Worm (Caenorhabditis elegans): Measurements from ENCODE around the gene str-25.

The str-25 gene

DNA sequence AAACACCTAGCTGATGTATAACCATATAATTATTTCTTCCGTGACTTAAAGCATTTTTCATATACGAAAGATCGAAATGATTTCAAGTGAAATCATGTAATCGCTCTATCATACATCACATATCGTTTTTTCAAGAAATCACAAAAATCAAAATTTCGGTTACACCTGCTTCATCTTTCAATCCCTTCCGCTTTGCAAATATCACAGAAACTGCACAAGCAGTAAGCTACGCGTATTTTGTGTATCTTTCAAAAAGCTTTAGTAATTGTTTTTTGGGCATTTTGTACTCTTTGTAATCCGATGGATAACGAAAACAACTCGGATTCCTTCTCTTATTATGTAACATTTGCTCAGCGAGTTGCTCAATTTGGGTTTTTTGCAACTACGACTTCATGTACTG is at the start of gene str-25:
Gene str-25, plus strand, starts transcription at position 301 of the 400 bp plus-strand sequence.
- TF ChIP-seq zag-1 (tag; optimal IDR thresholded peaks at IDR 0.05) (no peak), aha-1 (tag; optimal IDR thresholded peaks at IDR 0.05) (no peak), ztf-4 (tag; optimal IDR thresholded peaks at IDR 0.05) (no peak), ztf-11 (tag; optimal IDR thresholded peaks at IDR 0.05) (no peak), ama-1 (optimal IDR thresholded peaks at IDR 0.05) (no peak), egl-27 (tag; optimal IDR thresholded peaks at IDR 0.05) (no peak), unc-86 (tag; optimal IDR thresholded peaks at IDR 0.05) (no peak), elt-2 (tag; optimal IDR thresholded peaks at IDR 0.05) (no peak), dsc-1 (tag; optimal IDR thresholded peaks at IDR 0.05) (no peak), isw-1 (GFP tag; IDR thresholded peaks at IDR 0.05) (no peak), F16B12.6 (tag; optimal IDR thresholded peaks at IDR 0.05) (no peak), ceh-88 (GFP tag; IDR thresholded peaks at IDR 0.05) (no peak)

DNA sequence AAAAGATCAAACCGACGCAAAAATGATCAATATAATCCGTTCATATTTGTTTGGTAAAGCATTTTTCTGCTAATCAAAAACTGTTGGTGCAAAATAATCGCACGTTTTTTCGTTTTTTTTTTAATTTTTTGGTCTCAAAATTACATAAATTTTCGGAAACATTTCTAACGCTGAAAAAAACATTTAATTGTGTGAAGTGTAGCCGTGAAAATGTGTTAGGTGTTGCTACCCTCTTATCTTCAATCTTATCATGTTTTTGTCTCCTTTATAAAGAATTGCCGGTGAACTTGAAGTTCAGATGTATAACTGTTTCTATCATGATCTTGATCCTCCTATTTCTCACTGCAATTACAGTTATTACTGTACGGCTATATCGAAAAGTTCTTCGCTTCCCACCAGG is 46.5 kb upstream of the str-25 start, which contains the start of gene cyp-35D1:
Gene cyp-35D1, plus strand, starts transcription at position 301 of the 400 bp plus-strand sequence.
- TF ChIP-seq nhr-19 (GFP tag; conservative IDR thresholded peaks at IDR 0.05): no peak
- TF ChIP-seq unc-86 (tag; optimal IDR thresholded peaks at IDR 0.05): no peak
- no peak for TF ChIP-seq grh-1 (GFP tag; IDR thresholded peaks at IDR 0.05)
- TF ChIP-seq tlp-1 (tag; optimal IDR thresholded peaks at IDR 0.05): no peak
- no peak for TF ChIP-seq mef-2 (tag; optimal IDR thresholded peaks at IDR 0.05)
- TF ChIP-seq Y116A8C.19 (tag; optimal IDR thresholded peaks at IDR 0.05; ENCODE audit: borderline replicate concordance): no peak
- TF ChIP-seq tbx-2 (tag; optimal IDR thresholded peaks at IDR 0.05): no peak
- TF ChIP-seq ama-1 (optimal IDR thresholded peaks at IDR 0.05): no peak
- no peak for TF ChIP-seq dpl-1 (GFP tag; optimal IDR thresholded peaks at IDR 0.05)
- no peak for TF ChIP-seq ceh-8 (GFP tag; optimal IDR thresholded peaks at IDR 0.05)
- no peak for TF ChIP-seq rnt-1 (tag; optimal IDR thresholded peaks at IDR 0.05)
- no peak for TF ChIP-seq egl-27 (tag; optimal IDR thresholded peaks at IDR 0.05)
- no peak for TF ChIP-seq unc-98 (GFP tag; IDR thresholded peaks at IDR 0.05)
- no peak for TF ChIP-seq nhr-85 (tag)
- no peak for TF ChIP-seq lin-13 (GFP tag; optimal IDR thresholded peaks at IDR 0.05)

ce11 chrV:16071167-16071566 is 44.3 kb upstream of the str-25 start, which contains the start of gene nhr-176:
Gene nhr-176 (plus strand): TSS chrV:16071325.
- TF ChIP-seq efl-1 (optimal IDR thresholded peaks at IDR 0.05) (no peak), efl-1 (GFP tag; optimal IDR thresholded peaks at IDR 0.05 in 1 of 2) (peak in 1 of 2 experiments; percentile 34), nhr-19 (GFP tag; conservative IDR thresholded peaks at IDR 0.05) (no peak), aha-1 (tag; optimal IDR thresholded peaks at IDR 0.05) (no peak), elt-2 (tag; optimal IDR thresholded peaks at IDR 0.05) (peak; percentile 36)

- TF ChIP-seq lin-14 (GFP tag; optimal IDR thresholded peaks at IDR 0.05) (no peak), ztf-11 (tag; optimal IDR thresholded peaks at IDR 0.05) (no peak), nhr-28 (tag; optimal IDR thresholded peaks at IDR 0.05) (no peak), nhr-84 (tag; optimal IDR thresholded peaks at IDR 0.05) (no peak), nhr-20 (tag; optimal IDR thresholded peaks at IDR 0.05) (no peak), nhr-77 (tag; optimal IDR thresholded peaks at IDR 0.05) (no peak), egl-13 (tag; optimal IDR thresholded peaks at IDR 0.05) (no peak), vab-15 (tag; optimal IDR thresholded peaks at IDR 0.05) (no peak), alr-1 (tag; optimal IDR thresholded peaks at IDR 0.05; ENCODE audit: borderline replicate concordance) (no peak), lin-35 (GFP tag; optimal IDR thresholded peaks at IDR 0.05) (no peak), ceh-82 (tag; optimal IDR thresholded peaks at IDR 0.05) (no peak), pqm-1 (tag; optimal IDR thresholded peaks at IDR 0.05) (no peak), F16B12.6 (tag; optimal IDR thresholded peaks at IDR 0.05) (no peak), ceh-90 (tag; optimal IDR thresholded peaks at IDR 0.05) (no peak), hlh-17 (GFP tag; optimal IDR thresholded peaks at IDR 0.05; ENCODE audit: borderline replicate concordance) (no peak), isw-1 (GFP tag; IDR thresholded peaks at IDR 0.05) (no peak), ceh-88 (GFP tag; IDR thresholded peaks at IDR 0.05) (no peak), mep-1 (tag; optimal IDR thresholded peaks at IDR 0.05) (no peak), zip-4 (GFP tag; optimal IDR thresholded peaks at IDR 0.05) (no peak), unc-98 (GFP tag; IDR thresholded peaks at IDR 0.05) (no peak)
Measured at ce11 chrV:16073856-16074255, 41.6 kb upstream of the str-25 start, which contains the start of gene srj-10. Gene srj-10 (minus strand): TSS chrV:16073956.

All from whole organism, L1 larva.